Worm (Caenorhabditis elegans) whole organism, young adult: Measurements from ENCODE around the gene C06A1.7.

Experiments used
- B0336.3 ChIP-seq: fragments of 200-800 bp; sonication (Bioruptor generic); IDR thresholded peaks from 2 replicates; pipeline ENCODE4 v1.3.6; 2022; ENCODE audit warnings: missing genetic modification characterization, missing compliant biosample characterization
- C17E4.6 ChIP-seq: fragments of 200-800 bp; sonication (Bioruptor generic); IDR thresholded peaks from 2 replicates; pipeline ENCODE4 v1.3.6; 2022; ENCODE audit warnings: missing genetic modification reagents, missing genetic modification characterization, missing compliant biosample characterization
- F10E7.11 ChIP-seq: sonication (generic microtip); optimal IDR thresholded peaks from 2 replicates; lab custom pipeline; 2017; ENCODE audit warnings: mild to moderate bottlenecking, missing genetic modification characterization, moderate library complexity, missing compliant biosample characterization
- F22D6.2 ChIP-seq: sonication (generic microtip); optimal IDR thresholded peaks from 2 replicates; lab custom pipeline; 2016; ENCODE audit warnings: mild to moderate bottlenecking, missing genetic modification characterization, missing compliant biosample characterization
- F23B12.7 ChIP-seq: sonication (generic microtip); optimal IDR thresholded peaks from 2 replicates; lab custom pipeline; 2017; ENCODE audit warnings: missing genetic modification characterization, mild to moderate bottlenecking, missing compliant biosample characterization, antibody characterized with exemption, moderate library complexity; ENCODE audit not compliant: insufficient read depth
- F39B2.1 ChIP-seq: fragments of 200-800 bp; sonication (Bioruptor generic); IDR thresholded peaks from 2 replicates; pipeline ENCODE4 v1.3.6; 2022; ENCODE audit warnings: missing genetic modification reagents, missing genetic modification characterization, missing compliant biosample characterization
- K12H6.12 ChIP-seq: fragments of 200-800 bp; sonication (Bioruptor generic); optimal IDR thresholded peaks from 2 replicates; lab custom pipeline; 2018; ENCODE audit warnings: mild to moderate bottlenecking, missing genetic modification characterization, missing compliant biosample characterization
- T07F8.4 ChIP-seq: sonication (generic microtip); optimal IDR thresholded peaks from 2 replicates; lab custom pipeline; 2016; ENCODE audit warnings: mild to moderate bottlenecking, missing genetic modification characterization, moderate library complexity, missing compliant biosample characterization
- Y53G8AR.9 ChIP-seq: fragments of 200-800 bp; sonication (Bioruptor generic); conservative IDR thresholded peaks from 2 replicates; pipeline ENCODE4 v1.3.6; 2022; ENCODE audit warnings: missing genetic modification reagents, missing genetic modification characterization, missing compliant biosample characterization
- Y56A3A.18 ChIP-seq: fragments of 200-800 bp; sonication (Bioruptor generic); IDR thresholded peaks from 2 replicates; pipeline ENCODE4 v1.3.6; 2022; ENCODE audit warnings: missing genetic modification reagents, missing genetic modification characterization, missing compliant biosample characterization
- ZK185.1 ChIP-seq: sonication (generic microtip); optimal IDR thresholded peaks from 2 replicates; lab custom pipeline; 2016; ENCODE audit warnings: mild to moderate bottlenecking, missing genetic modification characterization, missing compliant biosample characterization; ENCODE audit not compliant: poor library complexity, severe bottlenecking
- aptf-2 ChIP-seq: fragments of 200-800 bp; sonication (Bioruptor generic); conservative IDR thresholded peaks from 2 replicates; pipeline ENCODE4 v1.3.6; 2022; ENCODE audit warnings: missing genetic modification reagents, missing genetic modification characterization, missing compliant biosample characterization
- atf-7 ChIP-seq: sonication (generic microtip); optimal IDR thresholded peaks from 2 replicates; lab custom pipeline; 2017; ENCODE audit warnings: mild to moderate bottlenecking, missing genetic modification characterization, missing compliant biosample characterization
- attf-3 ChIP-seq: fragments of 200-800 bp; sonication (Bioruptor generic); conservative IDR thresholded peaks from 2 replicates; pipeline ENCODE4 v1.3.6; 2022; ENCODE audit warnings: missing genetic modification reagents, missing genetic modification characterization, missing compliant biosample characterization
- attf-5 ChIP-seq: fragments of 200-800 bp; sonication (Bioruptor generic); optimal IDR thresholded peaks from 2 replicates; lab custom pipeline; 2018; ENCODE audit warnings: mild to moderate bottlenecking, missing genetic modification characterization, missing compliant biosample characterization
- attf-6 ChIP-seq: fragments of 200-800 bp; sonication (Bioruptor generic); IDR thresholded peaks from 2 replicates; pipeline ENCODE4 v1.3.6; 2022; ENCODE audit warnings: missing genetic modification reagents, missing genetic modification characterization, missing compliant biosample characterization
- cebp-2 ChIP-seq: fragments of 200-800 bp; sonication (Bioruptor generic); IDR thresholded peaks from 2 replicates; pipeline ENCODE4 v1.3.6; 2022; ENCODE audit warnings: missing genetic modification characterization, missing compliant biosample characterization
- ceh-91 ChIP-seq: fragments of 200-800 bp; sonication (Bioruptor generic); IDR thresholded peaks from 2 replicates; pipeline ENCODE4 v1.3.6; 2022; ENCODE audit warnings: missing genetic modification reagents, missing genetic modification characterization, missing compliant biosample characterization
- chd-7 ChIP-seq: sonication (generic microtip); optimal IDR thresholded peaks from 2 replicates; lab custom pipeline; 2016; ENCODE audit warnings: mild to moderate bottlenecking, missing genetic modification characterization, moderate library complexity, missing compliant biosample characterization
- dpff-1 ChIP-seq: sonication (generic microtip); optimal IDR thresholded peaks from 2 replicates; lab custom pipeline; 2017; ENCODE audit warnings: mild to moderate bottlenecking, missing genetic modification characterization, missing compliant biosample characterization
- egl-44 ChIP-seq: fragments of 200-800 bp; sonication (Bioruptor generic); IDR thresholded peaks from 2 replicates; pipeline ENCODE4 v1.3.6; 2022; ENCODE audit warnings: missing genetic modification reagents, missing genetic modification characterization, missing compliant biosample characterization
- ekl-4 ChIP-seq: fragments of 200-800 bp; sonication (Bioruptor generic); IDR thresholded peaks from 2 replicates; pipeline ENCODE4 v1.3.6; 2022; ENCODE audit warnings: missing genetic modification reagents, missing genetic modification characterization, missing compliant biosample characterization
- gei-17 ChIP-seq: fragments of 200-800 bp; sonication (Bioruptor generic); optimal IDR thresholded peaks from 2 replicates; lab custom pipeline; 2018; ENCODE audit warnings: mild to moderate bottlenecking, missing genetic modification characterization, missing compliant biosample characterization
- hlh-26 ChIP-seq: fragments of 200-800 bp; sonication (Bioruptor generic); conservative IDR thresholded peaks from 2 replicates; pipeline ENCODE4 v1.3.6; 2022; ENCODE audit warnings: missing genetic modification reagents, missing genetic modification characterization, missing compliant biosample characterization
- hmg-20 ChIP-seq: fragments of 200-800 bp; sonication (Bioruptor generic); IDR thresholded peaks from 2 replicates; pipeline ENCODE4 v1.3.6; 2022; ENCODE audit warnings: missing genetic modification reagents, missing genetic modification characterization, missing compliant biosample characterization
- let-607 ChIP-seq, 2 experiments: fragments of 200-800 bp in 1 of 2; sonication (Bioruptor generic) in 1 of 2; sonication (generic microtip) in 1 of 2; optimal IDR thresholded peaks; 2 replicates each; lab custom pipeline; 2016 to 2018; ENCODE audit warnings: mild to moderate bottlenecking in 2 of 2, missing compliant biosample characterization in 2 of 2, missing genetic modification characterization in 2 of 2, moderate library complexity in 2 of 2, missing genotype in 1 of 2
- lin-40 ChIP-seq: sonication (generic microtip); optimal IDR thresholded peaks from 2 replicates; lab custom pipeline; 2016; ENCODE audit warnings: missing genetic modification characterization, mild to moderate bottlenecking, missing compliant biosample characterization, missing genotype, missing genetic modification reagents
- lin-54 ChIP-seq: fragments of 200-800 bp; sonication (Bioruptor generic); optimal IDR thresholded peaks from 2 replicates; lab custom pipeline; 2018; ENCODE audit warnings: mild to moderate bottlenecking, missing genetic modification characterization, missing compliant biosample characterization
- lsl-1 ChIP-seq: fragments of 200-800 bp; sonication (Bioruptor generic); optimal IDR thresholded peaks from 2 replicates; lab custom pipeline; 2018; ENCODE audit warnings: mild to moderate bottlenecking, missing genetic modification characterization, moderate library complexity, missing compliant biosample characterization
- nfya-1 ChIP-seq: sonication (generic microtip); optimal IDR thresholded peaks from 2 replicates; lab custom pipeline; 2017; ENCODE audit warnings: antibody characterized with exemption, missing compliant biosample characterization, missing genetic modification characterization, borderline replicate concordance; ENCODE audit not compliant: insufficient read depth
- nfyb-1 ChIP-seq: fragments of 200-800 bp; sonication (Bioruptor generic); IDR thresholded peaks from 2 replicates; pipeline ENCODE4 v1.3.6; 2022; ENCODE audit warnings: missing genetic modification reagents, missing genetic modification characterization, missing compliant biosample characterization
- nhr-179 ChIP-seq: sonication (generic microtip); optimal IDR thresholded peaks from 2 replicates; lab custom pipeline; 2016; ENCODE audit warnings: mild to moderate bottlenecking, missing genetic modification characterization, missing compliant biosample characterization
- rec-8 ChIP-seq, 2 experiments: sonication (generic microtip); optimal IDR thresholded peaks; 2 replicates each; lab custom pipeline; 2016; ENCODE audit warnings: mild to moderate bottlenecking in 2 of 2, missing genetic modification characterization in 2 of 2, missing genetic modification reagents in 2 of 2, missing genotype in 2 of 2, missing biosample characterization in 1 of 2, missing compliant biosample characterization in 1 of 2, moderate library complexity in 1 of 2
- repo-1 ChIP-seq: sonication (generic microtip); optimal IDR thresholded peaks from 2 replicates; lab custom pipeline; 2017; ENCODE audit warnings: mild to moderate bottlenecking, missing genetic modification characterization, missing compliant biosample characterization
- sea-2 ChIP-seq: fragments of 200-800 bp; sonication (Bioruptor generic); IDR thresholded peaks from 2 replicates; pipeline ENCODE4 v1.3.6; 2022; ENCODE audit warnings: missing genetic modification characterization, missing compliant biosample characterization
- snpc-4 ChIP-seq, 5 experiments: fragments of 150-350 bp in 1 of 5; sonication (generic microtip) in 4 of 5; optimal IDR thresholded peaks; 2 replicates each; lab custom pipeline; 2014 to 2018; ENCODE audit warnings: missing genetic modification characterization in 5 of 5, missing biosample characterization in 3 of 5, antibody characterized with exemption in 2 of 5, mild to moderate bottlenecking in 2 of 5, missing compliant biosample characterization in 2 of 5, missing genotype in 2 of 5, moderate library complexity in 2 of 5, missing genetic modification reagents in 1 of 5
- somi-1 ChIP-seq: fragments of 200-800 bp; sonication (Bioruptor generic); optimal IDR thresholded peaks from 2 replicates; lab custom pipeline; 2018; ENCODE audit warnings: mild to moderate bottlenecking, missing genetic modification characterization, missing compliant biosample characterization
- tbx-9 ChIP-seq: sonication (generic microtip); optimal IDR thresholded peaks from 2 replicates; lab custom pipeline; 2016; ENCODE audit warnings: borderline replicate concordance, missing genetic modification characterization, inconsistent platforms, missing compliant biosample characterization
- zfh-2 ChIP-seq: fragments of 200-800 bp; sonication (Bioruptor generic); conservative IDR thresholded peaks from 2 replicates; pipeline ENCODE4 v1.3.6; 2022; ENCODE audit warnings: missing genetic modification reagents, missing genetic modification characterization, missing compliant biosample characterization
- ztf-18 ChIP-seq: sonication (generic microtip); optimal IDR thresholded peaks from 2 replicates; lab custom pipeline; 2016; ENCODE audit warnings: missing genotype, mild to moderate bottlenecking, missing genetic modification characterization, missing compliant biosample characterization
- ztf-26 ChIP-seq: sonication (generic microtip); optimal IDR thresholded peaks from 2 replicates; lab custom pipeline; 2017; ENCODE audit warnings: missing genetic modification characterization, missing compliant biosample characterization
- ztf-6 ChIP-seq: fragments of 200-800 bp; sonication (Bioruptor generic); IDR thresholded peaks from 2 replicates; pipeline ENCODE4 v1.3.6; 2022; ENCODE audit warnings: missing genetic modification reagents, missing genetic modification characterization, missing compliant biosample characterization

Gene C06A1.7

DNA sequence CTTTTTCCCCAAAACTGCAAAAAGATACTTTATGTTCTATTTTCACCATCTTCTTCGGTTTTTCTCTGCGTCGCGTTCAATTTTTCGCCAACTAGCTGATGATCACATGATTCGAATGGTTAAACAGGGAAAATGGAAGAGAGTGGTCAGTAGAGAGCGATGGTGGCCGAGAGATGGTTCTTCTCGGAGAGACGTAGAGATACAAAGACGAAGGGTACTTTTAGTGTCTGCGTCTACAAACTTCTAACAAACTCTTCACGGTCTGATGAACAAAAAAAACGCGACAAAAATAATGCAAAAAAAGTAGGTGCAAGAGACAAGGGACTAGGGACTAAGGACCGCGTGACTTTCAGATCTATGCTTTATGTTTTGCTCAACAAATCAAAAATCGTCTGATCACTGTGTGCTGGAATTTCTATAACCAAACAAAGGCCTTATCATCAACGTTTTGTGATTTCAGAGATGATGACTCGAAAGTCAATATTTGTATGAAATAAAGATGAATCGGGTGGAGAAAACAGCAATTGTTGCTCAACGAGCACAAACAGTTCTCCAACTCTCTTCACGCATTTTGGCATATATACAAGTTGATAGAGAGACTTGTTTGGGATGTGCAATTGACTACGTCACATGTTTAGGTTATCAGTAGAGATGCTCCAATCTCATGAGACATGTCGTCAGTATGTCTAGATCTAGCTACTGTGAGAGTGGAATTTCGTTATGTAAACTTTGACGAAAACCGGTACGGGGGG lies 12.5 kb upstream of the C06A1.7 start (continued):
- TF ChIP-seq dpff-1 (tag; lab: Kevin White, UChicago) (no peak), nhr-179 (tag; lab: Kevin White, UChicago) (no peak), F10E7.11 (tag; lab: Kevin White, UChicago) (peak; percentile 66), cebp-2 (GFP tag; lab: Robert Waterston, UW) (no peak), zfh-2 (GFP tag; lab: Robert Waterston, UW) (peak; percentile 71), ekl-4 (peak; percentile 71), lin-40 (tag; lab: Kevin White, UChicago) (peak; percentile 94)

DNA sequence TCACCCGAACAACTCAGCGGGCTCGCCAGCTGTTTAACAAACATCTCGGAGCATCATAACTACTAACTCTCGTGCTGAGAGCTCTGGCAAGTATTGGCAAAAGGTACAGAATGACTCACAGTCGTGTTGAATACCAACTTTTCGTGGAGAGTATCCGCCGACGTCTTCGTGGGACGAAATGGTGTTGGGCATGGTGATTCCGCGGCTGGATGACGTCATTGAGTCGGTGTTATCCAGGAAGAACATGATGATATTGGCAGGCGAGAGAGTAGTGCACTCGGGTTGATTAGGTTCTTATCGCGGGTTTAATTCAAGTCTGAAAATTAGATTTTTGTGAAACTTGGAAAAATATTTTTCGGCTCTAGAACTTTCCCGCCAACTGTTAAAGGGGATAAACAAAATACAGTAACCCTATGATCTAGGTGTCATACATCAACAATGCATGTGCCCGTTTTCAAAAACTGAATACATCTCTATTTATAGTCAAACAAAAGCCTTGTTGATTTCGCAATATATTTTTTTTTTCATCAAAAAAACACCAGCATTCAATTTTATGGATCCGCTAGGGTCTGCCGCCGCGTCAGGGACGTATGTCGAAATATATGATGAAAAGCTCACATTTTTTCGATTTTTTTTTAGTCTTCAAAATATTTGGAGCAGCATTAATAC lies 11.2 kb upstream of the C06A1.7 start:
- TF ChIP-seq egl-44 (GFP tag; lab: Robert Waterston, UW) (no peak), aptf-2 (GFP tag; lab: Robert Waterston, UW) (no peak), rec-8 (tag; optimal IDR thresholded peaks at IDR 0.05; lab: Kevin White, UChicago) (no peak), lsl-1 (GFP tag; lab: Kevin White, UChicago) (no peak), somi-1 (GFP tag; lab: Kevin White, UChicago) (no peak), K12H6.12 (no peak), lin-54 (GFP tag; lab: Kevin White, UChicago) (no peak), hlh-26 (GFP tag; lab: Robert Waterston, UW) (no peak), nfya-1 (tag; lab: Kevin White, UChicago) (no peak), attf-5 (GFP tag; lab: Kevin White, UChicago) (no peak), gei-17 (GFP tag; lab: Kevin White, UChicago) (no peak), F23B12.7 (tag; lab: Kevin White, UChicago) (no peak), snpc-4 (GFP tag; optimal IDR thresholded peaks at IDR 0.05; lab: Kevin White, UChicago) (no peak), snpc-4 (tag; optimal IDR thresholded peaks at IDR 0.05; lab: Kevin White, UChicago) (no peak), lin-40 (tag; lab: Kevin White, UChicago) (no peak), atf-7 (peak; percentile 65), T07F8.4 (tag; lab: Kevin White, UChicago) (no peak), tbx-9 (tag; lab: Kevin White, UChicago) (no peak), zfh-2 (GFP tag; lab: Robert Waterston, UW) (0 out of 2 replicates have a peak, but pooled peaks have one; percentile 9), Y53G8AR.9 (GFP tag; lab: Robert Waterston, UW) (no peak), nhr-179 (tag; lab: Kevin White, UChicago) (no peak), ekl-4 (peak; percentile 26; the same call in 1 of the 2 replicates), let-607 (tag; optimal IDR thresholded peaks at IDR 0.05; lab: Kevin White, UChicago) (peak in 1 of 2 experiments; percentile 31), attf-6 (GFP tag; lab: Robert Waterston, UW) (no peak), hmg-20 (GFP tag; lab: Robert Waterston, UW) (no peak), F22D6.2 (tag; lab: Kevin White, UChicago) (no peak), B0336.3 (GFP tag; lab: Robert Waterston, UW) (peak; percentile 22; the same call in 1 of the 2 replicates), C17E4.6 (no peak), ztf-6 (no peak), ztf-18 (no peak), F10E7.11 (tag; lab: Kevin White, UChicago) (no peak), Y56A3A.18 (GFP tag; lab: Robert Waterston, UW) (peak; percentile 7; the same call in 1 of the 2 replicates), ZK185.1 (tag; lab: Kevin White, UChicago) (no peak), chd-7 (tag; lab: Kevin White, UChicago) (peak; percentile 5), sea-2 (no peak), ztf-26 (tag; lab: Kevin White, UChicago) (peak; percentile 48), F39B2.1 (0 out of 2 replicates have a peak, but pooled peaks have one; percentile 40), repo-1 (tag; lab: Kevin White, UChicago) (peak; percentile 49), attf-3 (GFP tag; lab: Robert Waterston, UW) (no peak), ceh-91 (GFP tag; lab: Robert Waterston, UW) (no peak), nfyb-1 (peak; percentile 53; the same call in 1 of the 2 replicates)
